Fruit fly (Drosophila melanogaster) whole organism, embryonic: Measurements from ENCODE around the gene CG14537.

ENCODE experiments used
- BEAF-32 ChIP-seq: fragments of 200-800 bp; sonication (Bioruptor generic); optimal IDR thresholded peaks from 3 replicates; lab custom pipeline; 2017; ENCODE audit warnings: missing biosample characterization, missing genetic modification characterization, mild to moderate bottlenecking, moderate library complexity, missing genetic modification reagents
- Blimp-1 ChIP-seq: fragments of 200-800 bp; sonication (Bioruptor generic); optimal IDR thresholded peaks from 3 replicates; lab custom pipeline; 2018; ENCODE audit warnings: missing biosample characterization, missing genetic modification characterization, mild to moderate bottlenecking, moderate library complexity, missing genetic modification reagents
- CG10209 ChIP-seq: fragments of 200-800 bp; sonication (Bioruptor generic); optimal IDR thresholded peaks from 3 replicates; lab custom pipeline; 2017; ENCODE audit warnings: missing biosample characterization, mild to moderate bottlenecking, missing genetic modification characterization, missing genetic modification reagents
- CG11696 ChIP-seq: fragments of 200-800 bp; sonication (Bioruptor generic); IDR thresholded peaks from 2 replicates; pipeline ENCODE4 v1.3.6; 2022; ENCODE audit warnings: missing biosample characterization, missing genetic modification characterization
- CG12104 ChIP-seq: fragments of 200-800 bp; sonication (Bioruptor generic); optimal IDR thresholded peaks from 3 replicates; lab custom pipeline; 2016; ENCODE audit warnings: missing biosample characterization, missing genetic modification characterization
- CG12219 ChIP-seq: fragments of 200-800 bp; sonication (Bioruptor generic); optimal IDR thresholded peaks from 3 replicates; lab custom pipeline; 2018; ENCODE audit warnings: missing biosample characterization, mild to moderate bottlenecking, missing genetic modification characterization
- CG12391 ChIP-seq: fragments of 200-800 bp; sonication (Bioruptor generic); optimal IDR thresholded peaks from 3 replicates; lab custom pipeline; 2018; ENCODE audit warnings: missing biosample characterization, mild to moderate bottlenecking, missing genetic modification characterization, moderate library complexity
- CG15696 ChIP-seq: fragments of 200-800 bp; sonication (Bioruptor generic); optimal IDR thresholded peaks from 2 replicates; lab custom pipeline; 2019; ENCODE audit warnings: missing biosample characterization, mild to moderate bottlenecking, missing genetic modification characterization, moderate library complexity
- CG17186 ChIP-seq: fragments of 200-800 bp; sonication (Bioruptor generic); optimal IDR thresholded peaks from 3 replicates; lab custom pipeline; 2017; ENCODE audit warnings: missing biosample characterization, missing genetic modification reagents, missing genetic modification characterization
- CG17829 ChIP-seq: fragments of 200-800 bp; optimal IDR thresholded peaks from 2 replicates; lab custom pipeline; 2019; ENCODE audit warnings: missing biosample characterization, mild to moderate bottlenecking, missing genetic modification characterization, moderate library complexity
- CG18476 ChIP-seq: fragments of 200-800 bp; sonication (Bioruptor generic); optimal IDR thresholded peaks from 2 replicates; lab custom pipeline; 2016; ENCODE audit warnings: missing biosample characterization, mild to moderate bottlenecking, missing genetic modification characterization
- CG18619 ChIP-seq: fragments of 200-800 bp; sonication (Bioruptor generic); optimal IDR thresholded peaks from 3 replicates; lab custom pipeline; 2017; ENCODE audit warnings: missing biosample characterization, mild to moderate bottlenecking, missing genetic modification characterization
- CG30403 ChIP-seq: fragments of 200-800 bp; sonication (Bioruptor generic); optimal IDR thresholded peaks from 3 replicates; lab custom pipeline; 2016; ENCODE audit warnings: missing biosample characterization, missing genetic modification characterization
- CG32767 ChIP-seq: fragments of 200-800 bp; sonication (Bioruptor generic); IDR thresholded peaks from 2 replicates; pipeline ENCODE4 v1.3.6; 2022; ENCODE audit warnings: missing biosample characterization, missing genetic modification characterization
- CG32772 ChIP-seq: fragments of 200-800 bp; sonication (Bioruptor generic); IDR thresholded peaks from 2 replicates; pipeline ENCODE4 v1.3.6; 2022; ENCODE audit warnings: missing biosample characterization, missing genetic modification characterization
- CG33557 ChIP-seq: fragments of 200-800 bp; sonication (Bioruptor generic); optimal IDR thresholded peaks from 2 replicates; lab custom pipeline; 2019; ENCODE audit warnings: missing biosample characterization, mild to moderate bottlenecking, missing genetic modification characterization, moderate library complexity
- CG43689 ChIP-seq: fragments of 200-800 bp; sonication (Bioruptor generic); IDR thresholded peaks from 2 replicates; pipeline ENCODE4 v1.3.6; 2022; ENCODE audit warnings: missing biosample characterization, missing genetic modification characterization
- CG4617 ChIP-seq: fragments of 200-800 bp; sonication (Bioruptor generic); optimal IDR thresholded peaks from 3 replicates; lab custom pipeline; 2016; ENCODE audit warnings: missing biosample characterization, missing genetic modification characterization, borderline replicate concordance
- CG6254 ChIP-seq: fragments of 200-800 bp; sonication (Bioruptor generic); optimal IDR thresholded peaks from 3 replicates; lab custom pipeline; 2017; ENCODE audit warnings: mild to moderate bottlenecking, missing biosample characterization, missing genetic modification reagents, missing genetic modification characterization
- CG8359 ChIP-seq: fragments of 200-800 bp; sonication (Bioruptor generic); optimal IDR thresholded peaks from 2 replicates; lab custom pipeline; 2017; ENCODE audit warnings: missing biosample characterization, mild to moderate bottlenecking, missing genetic modification characterization, borderline replicate concordance
- CG9876 ChIP-seq: fragments of 200-800 bp; sonication (Bioruptor generic); optimal IDR thresholded peaks from 2 replicates; lab custom pipeline; 2016; ENCODE audit warnings: missing biosample characterization, missing genetic modification characterization
- Dref ChIP-seq: fragments of 200-800 bp; sonication (Bioruptor generic); IDR thresholded peaks from 2 replicates; pipeline ENCODE4 v1.3.6; 2022; ENCODE audit warnings: missing biosample characterization, missing genetic modification characterization
- Elba2 ChIP-seq: fragments of 200-800 bp; sonication (Bioruptor generic); optimal IDR thresholded peaks from 3 replicates; lab custom pipeline; 2016; ENCODE audit warnings: missing biosample characterization, missing genetic modification characterization
- Fer1 ChIP-seq: fragments of 200-800 bp; sonication (Bioruptor generic); optimal IDR thresholded peaks from 2 replicates; lab custom pipeline; 2017; ENCODE audit warnings: missing biosample characterization, mild to moderate bottlenecking, missing genetic modification characterization
- Hsf ChIP-seq: fragments of 200-800 bp; sonication (Bioruptor generic); optimal IDR thresholded peaks from 3 replicates; lab custom pipeline; 2016; ENCODE audit warnings: missing biosample characterization, missing genetic modification characterization
- Med ChIP-seq: fragments of 200-800 bp; sonication (Bioruptor generic); peaks from one replicate; lab custom pipeline; 2016; ENCODE audit warnings: missing biosample characterization, missing genetic modification characterization, mild to moderate bottlenecking, inconsistent platforms, moderate library complexity
- Meics ChIP-seq: fragments of 200-800 bp; sonication (Bioruptor generic); optimal IDR thresholded peaks from 2 replicates; lab custom pipeline; 2017; ENCODE audit warnings: missing biosample characterization, mild to moderate bottlenecking, missing genetic modification characterization
- Rfx ChIP-seq: fragments of 200-800 bp; sonication (Bioruptor generic); IDR thresholded peaks from 2 replicates; pipeline ENCODE4 v1.3.6; 2022; ENCODE audit warnings: missing biosample characterization, missing genetic modification characterization
- abd-A ChIP-seq: fragments of 200-800 bp; sonication (Bioruptor generic); optimal IDR thresholded peaks from 3 replicates; lab custom pipeline; 2019; ENCODE audit warnings: missing biosample characterization, mild to moderate bottlenecking, missing genetic modification characterization, moderate library complexity
- cad ChIP-seq: fragments of >200 bp; optimal IDR thresholded peaks from 2 replicates; lab custom pipeline; 2017; ENCODE audit warnings: missing biosample characterization, missing genetic modification characterization
- ci ChIP-seq: fragments of 200-800 bp; sonication (Bioruptor generic); IDR thresholded peaks from 3 replicates; pipeline ENCODE4 v1.3.6; 2022; ENCODE audit warnings: missing biosample characterization, missing genetic modification characterization
- dpn ChIP-seq, 2 experiments: fragments of 200-800 bp; sonication (Bioruptor generic); optimal IDR thresholded peaks; 3 replicates each; lab custom pipeline; 2016; ENCODE audit warnings: missing biosample characterization in 2 of 2, missing genetic modification characterization in 2 of 2
- emc ChIP-seq: fragments of 200-800 bp; sonication (Bioruptor generic); optimal IDR thresholded peaks from 2 replicates; lab custom pipeline; 2016; ENCODE audit warnings: missing biosample characterization, missing genetic modification characterization
- gro ChIP-seq: fragments of 200-800 bp; sonication (Bioruptor generic); optimal IDR thresholded peaks from 2 replicates; lab custom pipeline; 2016; ENCODE audit warnings: missing biosample characterization, missing genetic modification characterization
- gsb ChIP-seq: fragments of 200-800 bp; sonication (Bioruptor generic); IDR thresholded peaks from 2 replicates; pipeline ENCODE4 v1.3.6; 2022; ENCODE audit warnings: missing biosample characterization, missing genetic modification characterization
- hth ChIP-seq: fragments of >200 bp; optimal IDR thresholded peaks from 2 replicates; lab custom pipeline; 2017; ENCODE audit warnings: inconsistent platforms
- inv ChIP-seq: fragments of 200-800 bp; sonication (Bioruptor generic); IDR thresholded peaks from 2 replicates; pipeline ENCODE4 v1.3.6; 2022; ENCODE audit warnings: missing biosample characterization, missing genetic modification characterization; ENCODE audit not compliant: partially characterized antibody
- kah ChIP-seq: fragments of 200-800 bp; sonication (Bioruptor generic); optimal IDR thresholded peaks from 2 replicates; lab custom pipeline; 2018; ENCODE audit warnings: missing biosample characterization, mild to moderate bottlenecking, missing genetic modification characterization
- klu ChIP-seq: fragments of 200-800 bp; sonication (Bioruptor generic); IDR thresholded peaks from 2 replicates; pipeline ENCODE4 v1.3.6; 2022; ENCODE audit warnings: missing biosample characterization, missing genetic modification characterization
- lilli ChIP-seq: fragments of 200-800 bp; sonication (Bioruptor generic); optimal IDR thresholded peaks from 3 replicates; lab custom pipeline; 2016; ENCODE audit warnings: missing biosample characterization, missing genetic modification characterization
- maf-S ChIP-seq: fragments of 200-800 bp; sonication (Bioruptor generic); optimal IDR thresholded peaks from 2 replicates; lab custom pipeline; 2016; ENCODE audit warnings: missing biosample characterization, missing genetic modification characterization
- peb ChIP-seq: fragments of 200-800 bp; sonication (Bioruptor generic); IDR thresholded peaks from 2 replicates; pipeline ENCODE4 v1.3.6; 2022; ENCODE audit warnings: missing biosample characterization, missing genetic modification characterization
- sens ChIP-seq: fragments of 200-800 bp; sonication (Bioruptor generic); peaks from one replicate; lab custom pipeline; 2016; ENCODE audit warnings: missing biosample characterization, missing genetic modification characterization
- seq ChIP-seq: fragments of 200-800 bp; sonication (Bioruptor generic); IDR thresholded peaks from 2 replicates; pipeline ENCODE4 v1.3.6; 2022; ENCODE audit warnings: missing biosample characterization, missing genetic modification characterization
- sim ChIP-seq: fragments of 200-800 bp; sonication (Bioruptor generic); IDR thresholded peaks from 2 replicates; pipeline ENCODE4 v1.3.6; 2022; ENCODE audit warnings: missing biosample characterization, missing genetic modification characterization
- stc ChIP-seq: fragments of 200-800 bp; sonication (Bioruptor generic); IDR thresholded peaks from 2 replicates; pipeline ENCODE4 v1.3.6; 2022; ENCODE audit warnings: missing biosample characterization, missing genetic modification characterization
- tap ChIP-seq: fragments of 200-800 bp; optimal IDR thresholded peaks from 3 replicates; lab custom pipeline; 2019; ENCODE audit warnings: missing biosample characterization, mild to moderate bottlenecking, missing genetic modification characterization, moderate library complexity
- tio ChIP-seq: fragments of 200-800 bp; sonication (Bioruptor generic); optimal IDR thresholded peaks from 2 replicates; lab custom pipeline; 2017; ENCODE audit warnings: missing biosample characterization, missing genetic modification characterization, inconsistent platforms
- usp ChIP-seq: fragments of >200 bp; optimal IDR thresholded peaks from 2 replicates; lab custom pipeline; 2017; ENCODE audit warnings: missing biosample characterization, missing genetic modification characterization
- wdn ChIP-seq: fragments of 200-800 bp; sonication (Bioruptor generic); IDR thresholded peaks from 2 replicates; pipeline ENCODE4 v1.3.6; 2022; ENCODE audit warnings: missing biosample characterization, missing genetic modification characterization

Gene CG14537

DNA sequence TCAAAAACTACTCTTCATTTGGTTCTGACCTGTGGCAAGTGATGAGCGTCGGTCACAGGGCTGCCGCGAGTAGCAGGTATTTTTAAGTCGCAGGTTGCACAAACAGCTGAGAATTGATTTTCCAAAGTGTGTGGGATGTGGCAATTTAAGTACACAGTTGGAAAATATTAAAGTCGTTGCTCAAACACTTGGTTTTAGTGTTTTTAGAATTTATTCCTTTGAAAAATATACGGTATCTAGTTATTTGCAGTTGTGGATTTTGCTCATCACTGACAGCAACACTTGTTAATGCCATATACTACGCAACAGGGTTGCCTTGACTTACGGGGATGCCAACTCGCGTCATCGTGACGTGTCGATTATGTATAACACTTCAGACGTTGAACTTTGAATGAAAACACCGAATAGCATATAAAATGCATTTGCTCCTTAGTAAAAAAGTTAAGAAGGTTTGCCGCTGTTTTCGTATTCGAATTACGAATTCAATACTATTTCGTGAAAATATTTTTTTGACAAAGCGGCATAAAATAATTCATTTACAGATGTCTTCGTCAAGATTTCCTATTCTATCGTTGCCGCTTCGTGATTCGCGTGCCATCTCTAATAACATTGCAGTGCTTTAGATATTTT, 40.3 kb upstream of the CG14537 start, which contains the start of the genes Herp and r2d2 (continued):
- TF ChIP-seq Blimp-1, result peak; percentile 75
- TF ChIP-seq CG17829 (tag; lab: Kevin White, UChicago), result peak; percentile 89
- TF ChIP-seq tap (tag; lab: Kevin White, UChicago), result peak; percentile 81
- peak; percentile 71 for TF ChIP-seq gsb
- no peak for TF ChIP-seq abd-A (tag; lab: Kevin White, UChicago)
- peak; percentile 93 for TF ChIP-seq CG4617 (GFP tag; lab: Kevin White, UChicago)
- TF ChIP-seq inv (GFP tag; lab: Robert Waterston, UW), result peak; percentile 73
- TF ChIP-seq Fer1 (GFP tag; lab: Kevin White, UChicago), result peak; percentile 91
- peak; percentile 96 for TF ChIP-seq CG30403 (GFP tag; lab: Kevin White, UChicago)
- TF ChIP-seq sim, result no peak
- peak; percentile 85 for TF ChIP-seq CG12104
- peak; percentile 80; the same call in 1 of the 2 replicates for TF ChIP-seq wdn
- TF ChIP-seq CG32767 (GFP tag; lab: Robert Waterston, UW), result peak; percentile 86
- TF ChIP-seq CG10209, result peak; percentile 88
- TF ChIP-seq CG8359 (GFP tag; lab: Kevin White, UChicago), result peak; percentile 68
- TF ChIP-seq usp (GFP tag; lab: Kevin White, UChicago), result no peak
- TF ChIP-seq lilli (GFP tag; lab: Kevin White, UChicago), result peak; percentile 95
- TF ChIP-seq seq (GFP tag; lab: Robert Waterston, UW), result peak; percentile 70
- TF ChIP-seq Med (GFP tag; lab: Kevin White, UChicago), result peak; percentile 99
- no peak for TF ChIP-seq cad (GFP tag; lab: Kevin White, UChicago)
- TF ChIP-seq emc (GFP tag; lab: Kevin White, UChicago), result peak; percentile 79
- TF ChIP-seq Hsf (GFP tag; lab: Kevin White, UChicago), result peak; percentile 93
- TF ChIP-seq peb (GFP tag; lab: Robert Waterston, UW), result peak; percentile 88
- peak; percentile 90 for TF ChIP-seq CG9876 (GFP tag; lab: Kevin White, UChicago)
- peak; percentile 87 for TF ChIP-seq tio (GFP tag; lab: Kevin White, UChicago)
- TF ChIP-seq ci (GFP tag; lab: Robert Waterston, UW), result peak; percentile 82; the same call in 2 of the 3 replicates
- TF ChIP-seq CG6254 (GFP tag; lab: Kevin White, UChicago), result peak; percentile 24
- TF ChIP-seq gro (GFP tag; lab: Kevin White, UChicago), result peak; percentile 95
- peak; percentile 95 for TF ChIP-seq kah
- peak; percentile 84 for TF ChIP-seq klu
- TF ChIP-seq Dref (GFP tag; lab: Robert Waterston, UW), result peak; percentile 48
- no peak for TF ChIP-seq CG11696 (GFP tag; lab: Robert Waterston, UW)
- TF ChIP-seq CG43689 (GFP tag; lab: Robert Waterston, UW), result peak; percentile 41; the same call in 1 of the 2 replicates
- peak; percentile 73 for TF ChIP-seq CG18476
- TF ChIP-seq CG17186, result peak; percentile 82
- TF ChIP-seq Rfx, result peak; percentile 94
- peak; percentile 93 to 96 for TF ChIP-seq dpn (GFP tag; optimal IDR thresholded peaks at IDR 0.05; lab: Kevin White, UChicago)
- TF ChIP-seq BEAF-32 (GFP tag; lab: Kevin White, UChicago), result peak; percentile 84
- peak; percentile 83 for TF ChIP-seq CG12219 (GFP tag; lab: Kevin White, UChicago)
- TF ChIP-seq maf-S (GFP tag; lab: Kevin White, UChicago), result peak; percentile 93
- peak; percentile 34 for TF ChIP-seq Elba2 (GFP tag; lab: Kevin White, UChicago)
- peak; percentile 90 for TF ChIP-seq CG12391 (tag; lab: Kevin White, UChicago)
- peak; percentile 92 for TF ChIP-seq Meics (GFP tag; lab: Kevin White, UChicago)
- TF ChIP-seq CG18619 (GFP tag; lab: Kevin White, UChicago), result peak; percentile 91
- peak; percentile 87 for TF ChIP-seq CG33557
- TF ChIP-seq CG32772 (GFP tag; lab: Robert Waterston, UW), result peak; percentile 92
- peak; percentile 98 for TF ChIP-seq sens (GFP tag; lab: Kevin White, UChicago)
- TF ChIP-seq hth (lab: Kevin White, UChicago), result no peak
- peak; percentile 72; the same call in 1 of the 2 replicates for TF ChIP-seq stc (GFP tag; lab: Robert Waterston, UW)
- peak; percentile 91 for TF ChIP-seq CG15696 (tag; lab: Kevin White, UChicago)
